Worm (Caenorhabditis elegans): ENCODE measurements around the gene srh-184.

Gene srh-184

DNA sequence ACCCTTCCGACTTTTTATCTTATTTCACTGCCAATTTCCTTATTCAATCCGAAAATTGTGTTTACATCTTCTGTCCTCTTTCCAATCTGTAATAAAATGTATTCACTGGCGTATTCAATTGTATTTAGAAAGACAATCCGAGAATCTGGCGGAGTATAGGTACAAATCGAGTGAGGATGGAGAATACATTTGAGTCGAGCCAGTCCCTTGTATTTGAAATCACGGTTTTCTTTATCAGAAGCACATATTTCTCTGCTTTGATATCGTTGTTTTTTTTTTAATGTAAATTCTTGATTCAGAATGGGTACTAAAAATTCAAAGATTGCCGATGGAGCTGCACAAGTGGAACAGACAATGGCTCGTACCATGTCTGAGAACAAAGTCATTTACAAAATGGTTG, 33.9 kb downstream of the srh-184 start, which contains the start of gene ocr-1:
Gene ocr-1 (plus strand): TSS at position 301 of the 400 bp plus-strand sequence.
- TF ChIP-seq him-1 (tag; optimal IDR thresholded peaks at IDR 0.05) (no peak), dao-5 (tag; optimal IDR thresholded peaks at IDR 0.05) (no peak)

- TF ChIP-seq dao-5 (tag; optimal IDR thresholded peaks at IDR 0.05): no peak
- no peak for TF ChIP-seq him-1 (tag; optimal IDR thresholded peaks at IDR 0.05)
- TF ChIP-seq W03F9.2 (tag; optimal IDR thresholded peaks at IDR 0.05): no peak
These were observed 35.3 kb downstream of the srh-184 start, which contains the start of gene sre-6 for ce11 chrV:10762695-10763094. Gene sre-6, minus strand, starts transcription at chrV:10762795.

DNA sequence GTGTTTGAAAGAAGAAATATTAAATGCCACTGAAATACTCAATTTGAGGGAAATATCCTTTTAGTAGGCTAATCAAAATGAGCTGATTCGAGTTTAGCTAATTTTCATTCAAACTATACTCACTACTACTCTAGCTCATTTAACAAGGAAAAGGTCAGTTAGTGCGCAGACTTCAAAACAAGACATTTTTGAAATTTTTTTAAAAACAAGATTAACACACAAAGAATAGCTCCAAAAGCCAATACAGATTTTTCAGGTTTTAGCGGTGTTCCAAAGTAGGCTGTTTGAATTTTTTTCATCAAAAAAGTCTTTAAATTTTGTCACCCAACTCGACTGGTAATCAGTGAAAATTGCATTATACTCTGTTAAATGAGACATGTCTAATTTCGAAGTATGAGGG, 37.2 kb downstream of the srh-184 start:
- TF ChIP-seq him-1 (tag; optimal IDR thresholded peaks at IDR 0.05) (no peak), W03F9.2 (tag; optimal IDR thresholded peaks at IDR 0.05) (no peak), dao-5 (tag; optimal IDR thresholded peaks at IDR 0.05) (no peak)

DNA sequence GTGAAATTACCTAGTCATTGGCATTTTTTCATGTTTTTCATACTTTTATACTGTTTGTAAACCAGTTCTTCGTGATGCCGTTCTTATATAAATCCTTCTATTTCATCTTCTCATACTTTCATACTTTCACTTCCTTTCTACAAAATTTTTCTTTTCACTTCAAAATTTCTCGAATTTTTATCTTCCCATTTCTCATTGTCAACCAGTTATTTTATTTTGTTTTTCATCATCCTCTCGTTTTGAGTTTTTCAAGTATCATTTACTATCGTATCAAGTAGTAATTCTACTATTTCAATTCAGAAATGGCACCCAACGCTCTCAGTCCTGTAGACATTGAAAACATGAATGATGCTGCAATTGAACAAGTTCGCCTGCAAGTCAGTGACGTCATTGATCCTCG, 39.3 kb downstream of the srh-184 start, which contains the start of gene F28H7.8:
Gene F28H7.8 (plus strand): TSS at position 301 of the 400 bp plus-strand sequence.
- TF ChIP-seq dao-5 (tag; optimal IDR thresholded peaks at IDR 0.05) (no peak), him-1 (tag; optimal IDR thresholded peaks at IDR 0.05) (no peak), W03F9.2 (tag; optimal IDR thresholded peaks at IDR 0.05) (no peak)

DNA sequence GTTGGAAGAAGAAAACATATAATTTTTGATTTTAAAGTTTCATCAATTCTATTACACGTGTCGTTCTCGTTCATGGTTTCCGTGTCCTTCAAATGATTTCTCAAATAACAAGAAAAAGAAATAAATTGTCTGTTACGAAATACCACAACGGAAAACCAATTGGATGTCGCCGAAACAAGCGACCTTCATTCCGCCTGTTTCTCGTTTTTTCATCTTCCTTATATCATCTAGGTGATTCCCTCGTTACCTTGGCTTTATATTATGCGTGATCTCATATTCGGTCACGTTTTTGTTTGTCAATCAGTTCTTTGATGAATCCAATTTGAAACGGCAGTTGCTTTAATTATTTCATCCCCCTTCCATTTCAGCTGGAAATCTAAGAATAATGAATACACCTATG, 40.9 kb downstream of the srh-184 start:
- TF ChIP-seq W03F9.2 (tag; optimal IDR thresholded peaks at IDR 0.05) (no peak), him-1 (tag; optimal IDR thresholded peaks at IDR 0.05) (no peak), dao-5 (tag; optimal IDR thresholded peaks at IDR 0.05) (no peak)

- TF ChIP-seq W03F9.2 (tag; optimal IDR thresholded peaks at IDR 0.05): no peak
- no peak for TF ChIP-seq him-1 (tag; optimal IDR thresholded peaks at IDR 0.05)
- no peak for TF ChIP-seq dao-5 (tag; optimal IDR thresholded peaks at IDR 0.05)
These were observed 41.3 kb downstream of the srh-184 start, which contains the start of gene irld-6 for ce11 chrV:10756698-10757097. Gene irld-6, minus strand, starts transcription at chrV:10756798.

ce11 chrV:10754050-10754449, 43.9 kb downstream of the srh-184 start, which contains the start of gene F28H7.7:
Gene F28H7.7, minus strand, starts transcription at chrV:10754150.
- TF ChIP-seq him-1 (tag; optimal IDR thresholded peaks at IDR 0.05) (no peak), W03F9.2 (tag; optimal IDR thresholded peaks at IDR 0.05) (no peak), dao-5 (tag; optimal IDR thresholded peaks at IDR 0.05) (no peak)

DNA sequence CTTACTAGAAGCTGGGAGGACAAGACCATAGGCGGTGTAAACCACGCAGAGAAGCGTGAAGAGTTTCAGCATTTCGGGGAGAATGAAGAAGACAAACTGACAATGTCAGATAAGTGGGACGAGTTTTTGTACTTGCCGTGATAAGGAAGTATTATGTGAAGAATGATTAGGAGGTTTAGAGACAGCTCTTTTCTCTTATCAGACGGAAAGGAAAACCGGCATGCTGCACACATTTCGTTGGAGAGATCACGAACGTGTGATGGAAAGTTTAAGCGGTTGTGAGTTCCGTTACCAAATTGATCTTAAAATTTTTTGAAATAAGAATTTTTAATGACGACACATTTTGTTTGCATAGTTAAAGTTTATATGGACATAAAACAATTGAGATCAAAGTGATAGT, 47.4 kb downstream of the srh-184 start, which contains the start of gene F28H7.3:
Gene F28H7.3 (minus strand): TSS at position 159 of the 400 bp plus-strand sequence.
- TF ChIP-seq him-1 (tag; optimal IDR thresholded peaks at IDR 0.05) (no peak), dao-5 (tag; optimal IDR thresholded peaks at IDR 0.05) (no peak), W03F9.2 (tag; optimal IDR thresholded peaks at IDR 0.05) (no peak)

DNA sequence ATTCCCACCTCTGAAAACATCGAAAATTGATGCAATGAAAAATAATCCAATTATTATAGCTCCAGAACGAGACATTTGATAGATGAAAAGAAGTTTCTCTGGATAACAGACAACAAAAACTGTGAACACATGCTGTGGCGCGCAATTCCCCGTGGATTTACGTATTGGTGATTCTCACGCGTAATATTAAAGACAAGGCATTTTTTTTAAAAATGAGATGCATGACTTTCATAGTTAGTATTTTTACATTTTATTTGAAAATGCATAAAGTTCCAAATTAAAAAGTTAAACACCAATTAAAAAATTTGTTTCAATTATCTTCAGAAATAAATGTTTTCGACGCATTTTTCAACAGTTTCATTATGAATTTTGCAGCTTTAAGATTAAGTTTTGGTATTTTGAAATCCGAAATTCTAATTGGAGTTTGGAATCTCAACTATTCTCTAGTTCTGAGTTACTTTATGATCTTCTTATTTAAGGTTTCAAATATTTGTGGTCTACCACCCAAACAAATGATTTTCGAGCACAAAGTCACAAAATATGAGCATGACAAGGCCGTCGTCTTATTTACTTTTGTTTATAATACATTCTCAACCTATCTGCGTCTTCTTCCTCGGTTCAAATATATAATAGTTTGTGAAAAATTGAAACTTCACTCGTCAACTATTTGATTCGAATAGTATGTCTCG, 50.6 kb downstream of the srh-184 start, which contains the start of the genes selt-1.2 and F28H7.2:
Gene selt-1.2 (minus strand): TSS at position 101 of the 689 bp plus-strand sequence.
Gene F28H7.2 (plus strand): TSS at position 639 of the 689 bp plus-strand sequence.
- TF ChIP-seq dao-5 (tag; optimal IDR thresholded peaks at IDR 0.05) (no peak), him-1 (tag; optimal IDR thresholded peaks at IDR 0.05) (no peak), W03F9.2 (tag; optimal IDR thresholded peaks at IDR 0.05) (no peak)

All from whole organism, L4/young adult.